Fruit fly (Drosophila melanogaster) whole organism, embryonic: ENCODE data around the gene trbl.

Experiments used
- Bgb ChIP-seq: fragments of 200-800 bp; sonication (Bioruptor generic); IDR thresholded peaks from 2 replicates; pipeline ENCODE4 v1.3.6; 2022; ENCODE audit warnings: missing biosample characterization, missing genetic modification characterization; ENCODE audit not compliant: partially characterized antibody
- Bteb2 ChIP-seq: fragments of 200-800 bp; sonication (Bioruptor generic); optimal IDR thresholded peaks from 2 replicates; lab custom pipeline; 2016; ENCODE audit warnings: missing biosample characterization, missing genetic modification characterization
- C15 ChIP-seq: fragments of 200-800 bp; sonication (Bioruptor generic); IDR thresholded peaks from 3 replicates; pipeline ENCODE4 v1.3.6; 2022; ENCODE audit warnings: missing biosample characterization, missing genetic modification characterization
- CG12219 ChIP-seq: fragments of 200-800 bp; sonication (Bioruptor generic); optimal IDR thresholded peaks from 3 replicates; lab custom pipeline; 2018; ENCODE audit warnings: missing biosample characterization, mild to moderate bottlenecking, missing genetic modification characterization
- CG13287 ChIP-seq: fragments of 200-800 bp; sonication (Bioruptor generic); IDR thresholded peaks from 2 replicates; pipeline ENCODE4 v1.3.6; 2022; ENCODE audit warnings: missing biosample characterization, missing genetic modification characterization; ENCODE audit not compliant: partially characterized antibody
- CG15479 ChIP-seq: fragments of 200-800 bp; sonication (Bioruptor generic); optimal IDR thresholded peaks from 3 replicates; lab custom pipeline; 2019; ENCODE audit warnings: missing biosample characterization, mild to moderate bottlenecking, missing genetic modification characterization, moderate library complexity
- CG15514 ChIP-seq: fragments of 200-800 bp; sonication (Bioruptor generic); optimal IDR thresholded peaks from 3 replicates; lab custom pipeline; 2017; ENCODE audit warnings: missing biosample characterization, missing genetic modification characterization, mild to moderate bottlenecking, moderate library complexity, missing genetic modification reagents
- CG15696 ChIP-seq: fragments of 200-800 bp; sonication (Bioruptor generic); optimal IDR thresholded peaks from 2 replicates; lab custom pipeline; 2019; ENCODE audit warnings: missing biosample characterization, mild to moderate bottlenecking, missing genetic modification characterization, moderate library complexity
- CG16813 ChIP-seq: fragments of 200-800 bp; sonication (Bioruptor generic); IDR thresholded peaks from 3 replicates; pipeline ENCODE4 v1.3.6; 2022; ENCODE audit warnings: missing biosample characterization, missing genetic modification characterization; ENCODE audit not compliant: partially characterized antibody
- CG17829 ChIP-seq: fragments of 200-800 bp; optimal IDR thresholded peaks from 2 replicates; lab custom pipeline; 2019; ENCODE audit warnings: missing biosample characterization, mild to moderate bottlenecking, missing genetic modification characterization, moderate library complexity
- CG2712 ChIP-seq: fragments of 200-800 bp; optimal IDR thresholded peaks from 3 replicates; lab custom pipeline; 2019; ENCODE audit warnings: missing biosample characterization, mild to moderate bottlenecking, missing genetic modification characterization, moderate library complexity
- CG32767 ChIP-seq: fragments of 200-800 bp; sonication (Bioruptor generic); IDR thresholded peaks from 2 replicates; pipeline ENCODE4 v1.3.6; 2022; ENCODE audit warnings: missing biosample characterization, missing genetic modification characterization
- CG3281 ChIP-seq: fragments of 200-800 bp; sonication (Bioruptor generic); optimal IDR thresholded peaks from 3 replicates; lab custom pipeline; 2017; ENCODE audit warnings: missing biosample characterization, mild to moderate bottlenecking, missing genetic modification characterization
- CG4404 ChIP-seq: fragments of 200-800 bp; sonication (Bioruptor generic); IDR thresholded peaks from 2 replicates; pipeline ENCODE4 v1.3.6; 2022; ENCODE audit warnings: missing biosample characterization, missing genetic modification characterization
- CG5953 ChIP-seq: fragments of 200-800 bp; sonication (Bioruptor generic); IDR thresholded peaks from 2 replicates; pipeline ENCODE4 v1.3.6; 2022; ENCODE audit warnings: missing biosample characterization, missing genetic modification characterization
- CG7839 ChIP-seq: fragments of 200-800 bp; sonication (Bioruptor generic); optimal IDR thresholded peaks from 3 replicates; lab custom pipeline; 2018; ENCODE audit warnings: missing biosample characterization, mild to moderate bottlenecking, missing genetic modification characterization, moderate library complexity
- CG8281 ChIP-seq: fragments of 200-800 bp; sonication (Bioruptor generic); optimal IDR thresholded peaks from 2 replicates; lab custom pipeline; 2018; ENCODE audit warnings: missing biosample characterization, mild to moderate bottlenecking, missing genetic modification characterization, moderate library complexity
- CG8388 ChIP-seq: fragments of 200-800 bp; sonication (Bioruptor generic); optimal IDR thresholded peaks from 2 replicates; lab custom pipeline; 2019; ENCODE audit warnings: missing biosample characterization, mild to moderate bottlenecking, missing genetic modification characterization, moderate library complexity
- CrebB ChIP-seq: fragments of 200-800 bp; sonication (Bioruptor generic); optimal IDR thresholded peaks from 3 replicates; lab custom pipeline; 2018; ENCODE audit warnings: missing biosample characterization, mild to moderate bottlenecking, missing genetic modification characterization
- Dip2 ChIP-seq: fragments of 200-800 bp; sonication (Bioruptor generic); IDR thresholded peaks from 2 replicates; pipeline ENCODE4 v1.3.6; 2022; ENCODE audit warnings: missing biosample characterization, missing genetic modification characterization
- Doc3 ChIP-seq: fragments of 200-800 bp; sonication (Bioruptor generic); IDR thresholded peaks from 3 replicates; pipeline ENCODE4 v1.3.6; 2022; ENCODE audit warnings: missing biosample characterization, missing genetic modification characterization; ENCODE audit not compliant: partially characterized antibody
- HmgZ ChIP-seq: fragments of 200-800 bp; sonication (Bioruptor generic); optimal IDR thresholded peaks from 2 replicates; lab custom pipeline; 2018; ENCODE audit warnings: missing biosample characterization, mild to moderate bottlenecking, missing genetic modification characterization
- MESR4 ChIP-seq: fragments of 200-800 bp; sonication (Bioruptor generic); optimal IDR thresholded peaks from 2 replicates; lab custom pipeline; 2018; ENCODE audit warnings: missing biosample characterization, mild to moderate bottlenecking, missing genetic modification characterization, moderate library complexity
- Med ChIP-seq: fragments of 200-800 bp; sonication (Bioruptor generic); peaks from one replicate; lab custom pipeline; 2016; ENCODE audit warnings: missing biosample characterization, missing genetic modification characterization, mild to moderate bottlenecking, inconsistent platforms, moderate library complexity
- Pdp1 ChIP-seq, 2 experiments: fragments of 200-800 bp; sonication (Bioruptor generic); optimal IDR thresholded peaks; 3 replicates each; lab custom pipeline; 2016; ENCODE audit warnings: missing biosample characterization in 2 of 2, missing genetic modification characterization in 2 of 2, mild to moderate bottlenecking in 1 of 2, moderate library complexity in 1 of 2
- Stat92E ChIP-seq, 3 experiments: fragments of >200 bp in 2 of 3; fragments of 200-800 bp in 1 of 3; sonication (Bioruptor generic) in 1 of 3; optimal IDR thresholded peaks; 2 replicates each; lab custom pipeline; 2017 to 2019; ENCODE audit warnings: missing biosample characterization in 3 of 3, missing genetic modification characterization in 3 of 3, mild to moderate bottlenecking in 1 of 3, moderate library complexity in 1 of 3
- Trl ChIP-seq, 3 experiments: fragments of >200 bp in 2 of 3; fragments of 200-800 bp in 1 of 3; sonication (Bioruptor generic) in 1 of 3; optimal IDR thresholded peaks; 2 replicates in 1 of 3; 3 replicates in 2 of 3; lab custom pipeline; 2016 to 2017; ENCODE audit warnings: missing biosample characterization in 1 of 3, missing genetic modification characterization in 1 of 3
- Vsx1 ChIP-seq: fragments of 200-800 bp; sonication (Bioruptor generic); optimal IDR thresholded peaks from 2 replicates; lab custom pipeline; 2017; ENCODE audit warnings: missing biosample characterization, mild to moderate bottlenecking, missing genetic modification characterization, missing genetic modification reagents
- chm ChIP-seq: fragments of 200-800 bp; sonication (Bioruptor generic); IDR thresholded peaks from 2 replicates; pipeline ENCODE4 v1.3.6; 2022; ENCODE audit warnings: missing biosample characterization, missing genetic modification characterization
- dan ChIP-seq: fragments of 200-800 bp; sonication (Bioruptor generic); IDR thresholded peaks from 2 replicates; pipeline ENCODE4 v1.3.6; 2022; ENCODE audit warnings: missing biosample characterization, missing genetic modification characterization
- ems ChIP-seq: fragments of 200-800 bp; sonication (Bioruptor generic); optimal IDR thresholded peaks from 3 replicates; lab custom pipeline; 2016; ENCODE audit warnings: missing biosample characterization, missing genetic modification characterization
- gce ChIP-seq: fragments of 200-800 bp; sonication (Bioruptor generic); IDR thresholded peaks from 3 replicates; pipeline ENCODE4 v1.3.6; 2022; ENCODE audit warnings: missing biosample characterization, missing genetic modification characterization
- gcm2 ChIP-seq: fragments of 200-800 bp; sonication (Bioruptor generic); optimal IDR thresholded peaks from 2 replicates; lab custom pipeline; 2016; ENCODE audit warnings: missing biosample characterization, missing genetic modification characterization
- grau ChIP-seq: fragments of 200-800 bp; optimal IDR thresholded peaks from 3 replicates; lab custom pipeline; 2019; ENCODE audit warnings: missing biosample characterization, mild to moderate bottlenecking, missing genetic modification characterization, moderate library complexity
- insv ChIP-seq, 2 experiments: fragments of 200-800 bp; sonication (Bioruptor generic); optimal IDR thresholded peaks; 3 replicates each; lab custom pipeline; 2016 to 2018; ENCODE audit warnings: missing biosample characterization in 2 of 2, missing genetic modification characterization in 2 of 2
- klu ChIP-seq: fragments of 200-800 bp; sonication (Bioruptor generic); IDR thresholded peaks from 2 replicates; pipeline ENCODE4 v1.3.6; 2022; ENCODE audit warnings: missing biosample characterization, missing genetic modification characterization
- lola ChIP-seq, 3 experiments: fragments of >200 bp in 2 of 3; fragments of 200-800 bp in 1 of 3; sonication (Bioruptor generic) in 1 of 3; optimal IDR thresholded peaks; 2 replicates each; lab custom pipeline; 2017 to 2019; ENCODE audit warnings: missing biosample characterization in 3 of 3, missing genetic modification characterization in 3 of 3, mild to moderate bottlenecking in 1 of 3, moderate library complexity in 1 of 3
- nau ChIP-seq: fragments of 200-800 bp; sonication (Bioruptor generic); optimal IDR thresholded peaks from 3 replicates; lab custom pipeline; 2017; ENCODE audit warnings: missing biosample characterization, mild to moderate bottlenecking, missing genetic modification characterization, missing genetic modification reagents
- otp ChIP-seq: fragments of 200-800 bp; sonication (Bioruptor generic); IDR thresholded peaks from 3 replicates; pipeline ENCODE4, ENCODE4 v1.3.6; 2022; ENCODE audit warnings: missing biosample characterization, missing genetic modification characterization
- pho ChIP-seq: fragments of 200-800 bp; sonication (Bioruptor generic); optimal IDR thresholded peaks from 2 replicates; lab custom pipeline; 2016; ENCODE audit warnings: missing biosample characterization, missing genetic modification characterization
- pros ChIP-seq: fragments of 200-800 bp; sonication (Bioruptor generic); optimal IDR thresholded peaks from 3 replicates; lab custom pipeline; 2019; ENCODE audit warnings: missing biosample characterization, mild to moderate bottlenecking, missing genetic modification characterization, moderate library complexity
- pzg ChIP-seq: fragments of 200-800 bp; sonication (Bioruptor generic); optimal IDR thresholded peaks from 3 replicates; lab custom pipeline; 2018; ENCODE audit warnings: missing biosample characterization, mild to moderate bottlenecking, missing genetic modification characterization, moderate library complexity
- ranshi ChIP-seq: fragments of 200-800 bp; sonication (Bioruptor generic); IDR thresholded peaks from 2 replicates; pipeline ENCODE4 v1.3.6; 2022; ENCODE audit warnings: missing biosample characterization, missing genetic modification characterization
- seq ChIP-seq: fragments of 200-800 bp; sonication (Bioruptor generic); IDR thresholded peaks from 2 replicates; pipeline ENCODE4 v1.3.6; 2022; ENCODE audit warnings: missing biosample characterization, missing genetic modification characterization
- sna ChIP-seq: fragments of 200-800 bp; sonication (Bioruptor generic); IDR thresholded peaks from 2 replicates; pipeline ENCODE4 v1.3.6; 2022; ENCODE audit warnings: missing biosample characterization, missing genetic modification characterization; ENCODE audit not compliant: partially characterized antibody
- tin ChIP-seq: fragments of 200-800 bp; sonication (Bioruptor generic); optimal IDR thresholded peaks from 3 replicates; lab custom pipeline; 2016; ENCODE audit warnings: missing biosample characterization, missing genetic modification characterization
- twi ChIP-seq: fragments of 200-800 bp; optimal IDR thresholded peaks from 2 replicates; lab custom pipeline; 2019; ENCODE audit warnings: missing biosample characterization, mild to moderate bottlenecking, missing genetic modification characterization, moderate library complexity
- unpg ChIP-seq: fragments of 200-800 bp; sonication (Bioruptor generic); optimal IDR thresholded peaks from 3 replicates; lab custom pipeline; 2018; ENCODE audit warnings: missing biosample characterization, mild to moderate bottlenecking, missing genetic modification characterization, moderate library complexity
- wek ChIP-seq: fragments of 200-800 bp; sonication (Bioruptor generic); optimal IDR thresholded peaks from 3 replicates; lab custom pipeline; 2018; ENCODE audit warnings: missing biosample characterization, mild to moderate bottlenecking, missing genetic modification characterization, moderate library complexity

Gene trbl

DNA sequence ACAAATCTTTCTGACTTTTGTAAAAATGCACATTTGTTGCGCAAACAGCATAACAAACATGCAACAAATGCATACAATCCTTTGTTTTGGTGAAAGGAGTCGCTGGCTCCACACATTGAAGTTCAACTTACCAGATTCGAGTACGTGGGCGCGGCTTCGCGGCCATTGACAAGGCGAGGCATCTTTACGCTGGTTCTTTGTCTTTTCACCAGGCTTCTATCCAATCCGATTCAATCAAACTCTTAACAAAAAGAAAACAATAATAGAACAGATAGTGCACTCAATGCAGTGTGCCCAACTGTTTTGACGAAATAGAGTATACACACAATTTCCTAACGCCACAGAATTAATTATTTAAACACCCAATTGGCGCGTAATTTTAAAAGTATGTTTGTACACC lies 28.8 kb upstream of the trbl start, which contains the start of gene CG5262 (continued):
- no peak for TF ChIP-seq nau
- no peak for TF ChIP-seq wek (GFP tag; lab: Kevin White, UChicago)
- no peak for TF ChIP-seq otp (GFP tag; lab: Robert Waterston, UW)
- peak; percentile 30 for TF ChIP-seq CG2712
- TF ChIP-seq CG4404 (GFP tag; lab: Robert Waterston, UW), result no peak
- TF ChIP-seq pho (GFP tag; lab: Kevin White, UChicago), result no peak
- TF ChIP-seq CG7839 (tag; lab: Kevin White, UChicago), result no peak
- no peak for TF ChIP-seq ranshi (GFP tag; lab: Robert Waterston, UW)
- no peak for TF ChIP-seq twi (tag; lab: Kevin White, UChicago)
- no peak for TF ChIP-seq CG32767 (GFP tag; lab: Robert Waterston, UW)
- TF ChIP-seq CG8388 (GFP tag; lab: Kevin White, UChicago), result no peak
- TF ChIP-seq CG5953 (GFP tag; lab: Robert Waterston, UW), result no peak
- TF ChIP-seq CG15479 (GFP tag; lab: Kevin White, UChicago), result peak; percentile 65
- TF ChIP-seq seq (GFP tag; lab: Robert Waterston, UW), result no peak
- no peak for TF ChIP-seq C15 (GFP tag; lab: Robert Waterston, UW)
- TF ChIP-seq Med (GFP tag; lab: Kevin White, UChicago), result peak; percentile 9
- TF ChIP-seq CG12219 (GFP tag; lab: Kevin White, UChicago), result no peak
- peak; percentile 45; the same call in 1 of the 2 replicates for TF ChIP-seq CG13287 (GFP tag; lab: Robert Waterston, UW)
- no peak for TF ChIP-seq Vsx1 (GFP tag; lab: Kevin White, UChicago)
- TF ChIP-seq Bgb (GFP tag; lab: Robert Waterston, UW), result peak; percentile 36; the same call in 1 of the 2 replicates
- no peak for TF ChIP-seq CG15696 (tag; lab: Kevin White, UChicago)
- TF ChIP-seq Dip2 (GFP tag; lab: Robert Waterston, UW), result no peak
- no peak for TF ChIP-seq CG8281 (tag; lab: Kevin White, UChicago)
- no peak for TF ChIP-seq grau (tag; lab: Kevin White, UChicago)
- no peak for TF ChIP-seq insv (GFP tag; optimal IDR thresholded peaks at IDR 0.05; lab: Kevin White, UChicago)
- no peak for TF ChIP-seq ems (GFP tag; lab: Kevin White, UChicago)
- TF ChIP-seq CrebB (tag; lab: Kevin White, UChicago), result no peak
- no peak for TF ChIP-seq CG3281 (GFP tag; lab: Kevin White, UChicago)
- no peak for TF ChIP-seq unpg (GFP tag; lab: Kevin White, UChicago)
- TF ChIP-seq CG17829 (tag; lab: Kevin White, UChicago), result no peak
- peak; percentile 72 for TF ChIP-seq pzg (GFP tag; lab: Kevin White, UChicago)
- no peak for TF ChIP-seq pros (GFP tag; lab: Kevin White, UChicago)
- no peak for TF ChIP-seq gce
- no peak for TF ChIP-seq tin (GFP tag; lab: Kevin White, UChicago)
- peak; percentile 67 for TF ChIP-seq MESR4 (GFP tag; lab: Kevin White, UChicago)
- TF ChIP-seq Bteb2 (GFP tag; lab: Kevin White, UChicago), result no peak
- TF ChIP-seq klu (GFP tag; lab: Robert Waterston, UW), result no peak
- TF ChIP-seq chm (GFP tag; lab: Robert Waterston, UW), result no peak
- TF ChIP-seq Stat92E (GFP tag; optimal IDR thresholded peaks at IDR 0.05; lab: Kevin White, UChicago), result peak in 1 of 3 experiments; percentile 22
- TF ChIP-seq Pdp1 (GFP tag; optimal IDR thresholded peaks at IDR 0.05; lab: Kevin White, UChicago), result peak in 1 of 2 experiments; percentile 55
- TF ChIP-seq HmgZ (tag; lab: Kevin White, UChicago), result peak; percentile 47
- TF ChIP-seq CG15514 (GFP tag; lab: Kevin White, UChicago), result peak; percentile 44
- TF ChIP-seq sna, result 0 out of 2 replicates have a peak, but pooled peaks have one; percentile 15
- TF ChIP-seq gcm2, result no peak
- TF ChIP-seq lola (GFP tag; optimal IDR thresholded peaks at IDR 0.05; lab: Kevin White, UChicago), result no peak
- TF ChIP-seq Doc3 (GFP tag; lab: Robert Waterston, UW), result no peak
- TF ChIP-seq dan, result no peak
- TF ChIP-seq CG16813, result no peak
- TF ChIP-seq Trl (optimal IDR thresholded peaks at IDR 0.05; lab: Kevin White, UChicago), result no peak
- no peak for TF ChIP-seq Trl (GFP tag; optimal IDR thresholded peaks at IDR 0.05; lab: Kevin White, UChicago)
